Fruit fly (Drosophila melanogaster) whole organism, embryonic: ENCODE results near the gene scyl.
A peak's percentile ranks its signal among the peaks of the same experiment; 100 is the strongest.

ENCODE experiments used
- Ada2b ChIP-seq: fragments of 200-800 bp; sonication (Bioruptor generic); IDR thresholded peaks from 2 replicates; pipeline ENCODE4 v1.3.6; 2022; ENCODE audit warnings: missing biosample characterization, missing genetic modification characterization
- Atf6 ChIP-seq: fragments of 200-800 bp; sonication (Bioruptor generic); IDR thresholded peaks from 2 replicates; pipeline ENCODE4 v1.3.6; 2022; ENCODE audit warnings: missing biosample characterization, missing genetic modification characterization
- Bgb ChIP-seq: fragments of 200-800 bp; sonication (Bioruptor generic); IDR thresholded peaks from 2 replicates; pipeline ENCODE4 v1.3.6; 2022; ENCODE audit warnings: missing biosample characterization, missing genetic modification characterization; ENCODE audit not compliant: partially characterized antibody
- CG10543 ChIP-seq: fragments of 200-800 bp; sonication (Bioruptor generic); optimal IDR thresholded peaks from 3 replicates; lab custom pipeline; 2017; ENCODE audit warnings: missing biosample characterization, mild to moderate bottlenecking, missing genetic modification characterization, moderate library complexity
- CG11456 ChIP-seq: fragments of 200-800 bp; sonication (Bioruptor generic); IDR thresholded peaks from 3 replicates; pipeline ENCODE4 v1.3.6; 2022; ENCODE audit warnings: missing biosample characterization, missing genetic modification characterization
- CG11560 ChIP-seq: fragments of 200-800 bp; sonication (Bioruptor generic); IDR thresholded peaks from 3 replicates; pipeline ENCODE4 v1.3.6; 2022; ENCODE audit warnings: missing biosample characterization, missing genetic modification characterization
- CG12769 ChIP-seq: fragments of 200-800 bp; sonication (Bioruptor generic); optimal IDR thresholded peaks from 2 replicates; lab custom pipeline; 2019; ENCODE audit warnings: missing biosample characterization, mild to moderate bottlenecking, missing genetic modification characterization, moderate library complexity
- CG13296 ChIP-seq: fragments of 200-800 bp; sonication (Bioruptor generic); optimal IDR thresholded peaks from 3 replicates; lab custom pipeline; 2018; ENCODE audit warnings: missing biosample characterization, mild to moderate bottlenecking, missing genetic modification characterization
- CG14441 ChIP-seq: fragments of 200-800 bp; sonication (Bioruptor generic); IDR thresholded peaks from 2 replicates; pipeline ENCODE4 v1.3.6; 2022; ENCODE audit warnings: missing biosample characterization, missing genetic modification characterization
- CG1832 ChIP-seq: fragments of 200-800 bp; sonication (Bioruptor generic); optimal IDR thresholded peaks from 2 replicates; lab custom pipeline; 2017; ENCODE audit warnings: missing biosample characterization, mild to moderate bottlenecking, missing genetic modification characterization, inconsistent platforms
- CG2116 ChIP-seq: fragments of 200-800 bp; sonication (Bioruptor generic); optimal IDR thresholded peaks from 3 replicates; lab custom pipeline; 2018; ENCODE audit warnings: missing biosample characterization, mild to moderate bottlenecking, missing genetic modification characterization
- CG31441 ChIP-seq: fragments of 200-800 bp; sonication (Bioruptor generic); IDR thresholded peaks from 2 replicates; pipeline ENCODE4 v1.3.6; 2022; ENCODE audit warnings: missing biosample characterization, missing genetic modification characterization
- CG32772 ChIP-seq: fragments of 200-800 bp; sonication (Bioruptor generic); IDR thresholded peaks from 2 replicates; pipeline ENCODE4 v1.3.6; 2022; ENCODE audit warnings: missing biosample characterization, missing genetic modification characterization
- CG6175 ChIP-seq: fragments of 200-800 bp; sonication (Bioruptor generic); IDR thresholded peaks from 3 replicates; pipeline ENCODE4 v1.3.6; 2022; ENCODE audit warnings: missing biosample characterization, missing genetic modification characterization
- CG8290 ChIP-seq, 3 experiments: fragments of 200-800 bp; sonication (Bioruptor generic); optimal IDR thresholded peaks; 2 replicates each; lab custom pipeline; 2016 to 2019; ENCODE audit warnings: missing biosample characterization in 3 of 3, missing genetic modification characterization in 3 of 3, mild to moderate bottlenecking in 2 of 3, moderate library complexity in 1 of 3
- CoRest ChIP-seq: fragments of 200-800 bp; sonication (Bioruptor generic); optimal IDR thresholded peaks from 3 replicates; lab custom pipeline; 2018; ENCODE audit warnings: missing biosample characterization, mild to moderate bottlenecking, missing genetic modification characterization, moderate library complexity
- Dfd ChIP-seq, 2 experiments: fragments of >200 bp; optimal IDR thresholded peaks; 2 replicates each; lab custom pipeline; 2017; ENCODE audit warnings: missing biosample characterization in 2 of 2, missing genetic modification characterization in 2 of 2
- HLH3B ChIP-seq: fragments of 200-800 bp; sonication (Bioruptor generic); IDR thresholded peaks from 2 replicates; pipeline ENCODE4 v1.3.6; 2022; ENCODE audit warnings: missing biosample characterization, missing genetic modification characterization
- Hand ChIP-seq: fragments of 200-800 bp; sonication (Bioruptor generic); optimal IDR thresholded peaks from 2 replicates; lab custom pipeline; 2017; ENCODE audit warnings: mild to moderate bottlenecking, missing biosample characterization, missing genetic modification reagents, missing genetic modification characterization
- Med ChIP-seq: fragments of 200-800 bp; sonication (Bioruptor generic); peaks from one replicate; lab custom pipeline; 2016; ENCODE audit warnings: missing biosample characterization, missing genetic modification characterization, mild to moderate bottlenecking, inconsistent platforms, moderate library complexity
- Mes4 ChIP-seq: fragments of 200-800 bp; sonication (Bioruptor generic); optimal IDR thresholded peaks from 2 replicates; lab custom pipeline; 2016; ENCODE audit warnings: missing biosample characterization, missing genetic modification characterization
- Rfx ChIP-seq: fragments of 200-800 bp; sonication (Bioruptor generic); IDR thresholded peaks from 2 replicates; pipeline ENCODE4 v1.3.6; 2022; ENCODE audit warnings: missing biosample characterization, missing genetic modification characterization
- YL-1 ChIP-seq: fragments of 200-800 bp; sonication (Bioruptor generic); optimal IDR thresholded peaks from 3 replicates; lab custom pipeline; 2017; ENCODE audit warnings: missing biosample characterization, mild to moderate bottlenecking, missing genetic modification characterization
- ase ChIP-seq: fragments of 200-800 bp; sonication (Bioruptor generic); IDR thresholded peaks from 3 replicates; pipeline ENCODE4 v1.3.6; 2022; ENCODE audit warnings: missing biosample characterization, missing genetic modification characterization
- bsh ChIP-seq, 2 experiments: fragments of 200-800 bp; sonication (Bioruptor generic); optimal IDR thresholded peaks; 2 replicates each; lab custom pipeline; 2017 to 2018; ENCODE audit warnings: mild to moderate bottlenecking in 2 of 2, missing biosample characterization in 2 of 2, missing genetic modification characterization in 2 of 2, moderate library complexity in 1 of 2
- chinmo ChIP-seq: fragments of 200-800 bp; sonication (Bioruptor generic); IDR thresholded peaks from 4 replicates; pipeline ENCODE4 v1.3.6; 2022; ENCODE audit warnings: missing biosample characterization, missing genetic modification characterization; ENCODE audit not compliant: partially characterized antibody
- ci ChIP-seq: fragments of 200-800 bp; sonication (Bioruptor generic); IDR thresholded peaks from 3 replicates; pipeline ENCODE4 v1.3.6; 2022; ENCODE audit warnings: missing biosample characterization, missing genetic modification characterization
- crol ChIP-seq: fragments of 200-800 bp; sonication (Bioruptor generic); IDR thresholded peaks from 2 replicates; pipeline ENCODE4 v1.3.6; 2022; ENCODE audit warnings: missing biosample characterization, missing genetic modification characterization
- dysf ChIP-seq: fragments of 200-800 bp; sonication (Bioruptor generic); IDR thresholded peaks from 3 replicates; pipeline ENCODE4 v1.3.6; 2022; ENCODE audit warnings: missing biosample characterization, missing genetic modification characterization
- gem ChIP-seq: fragments of 200-800 bp; sonication (Bioruptor generic); optimal IDR thresholded peaks from 2 replicates; lab custom pipeline; 2019; ENCODE audit warnings: missing biosample characterization, mild to moderate bottlenecking, missing genetic modification characterization, moderate library complexity
- ken ChIP-seq: fragments of 200-800 bp; sonication (Bioruptor generic); IDR thresholded peaks from 3 replicates; pipeline ENCODE4 v1.3.6; 2022; ENCODE audit warnings: missing biosample characterization, missing genetic modification characterization
- rib ChIP-seq: fragments of 200-800 bp; sonication (Bioruptor generic); IDR thresholded peaks from 2 replicates; pipeline ENCODE4 v1.3.6; 2022; ENCODE audit warnings: missing biosample characterization, missing genetic modification characterization
- seq ChIP-seq: fragments of 200-800 bp; sonication (Bioruptor generic); IDR thresholded peaks from 2 replicates; pipeline ENCODE4 v1.3.6; 2022; ENCODE audit warnings: missing biosample characterization, missing genetic modification characterization
- sr ChIP-seq: fragments of 200-800 bp; sonication (Bioruptor generic); IDR thresholded peaks from 3 replicates; pipeline ENCODE4 v1.3.6; 2022; ENCODE audit warnings: missing biosample characterization, missing genetic modification characterization
- sug ChIP-seq: fragments of 200-800 bp; optimal IDR thresholded peaks from 2 replicates; lab custom pipeline; 2019; ENCODE audit warnings: missing biosample characterization, mild to moderate bottlenecking, missing genetic modification characterization, moderate library complexity
- toy ChIP-seq: fragments of 200-800 bp; sonication (Bioruptor generic); IDR thresholded peaks from 2 replicates; pipeline ENCODE4 v1.3.6; 2022; ENCODE audit warnings: missing biosample characterization, missing genetic modification characterization
- unc-4 ChIP-seq: fragments of 200-800 bp; sonication (Bioruptor generic); IDR thresholded peaks from 2 replicates; pipeline ENCODE4 v1.3.6; 2022; ENCODE audit warnings: missing biosample characterization, missing genetic modification characterization; ENCODE audit not compliant: partially characterized antibody
- vvl ChIP-seq: fragments of 200-800 bp; sonication (Bioruptor generic); IDR thresholded peaks from 2 replicates; pipeline ENCODE4 v1.3.6; 2022; ENCODE audit warnings: missing biosample characterization, missing genetic modification characterization
- zfh1 ChIP-seq: fragments of 200-800 bp; sonication (Bioruptor generic); IDR thresholded peaks from 3 replicates; pipeline ENCODE4 v1.3.6; 2022; ENCODE audit warnings: missing biosample characterization, missing genetic modification characterization
- zfh2 ChIP-seq: fragments of 200-800 bp; sonication (Bioruptor generic); optimal IDR thresholded peaks from 2 replicates; lab custom pipeline; 2016; ENCODE audit warnings: missing biosample characterization, missing genetic modification characterization

The scyl gene

DNA sequence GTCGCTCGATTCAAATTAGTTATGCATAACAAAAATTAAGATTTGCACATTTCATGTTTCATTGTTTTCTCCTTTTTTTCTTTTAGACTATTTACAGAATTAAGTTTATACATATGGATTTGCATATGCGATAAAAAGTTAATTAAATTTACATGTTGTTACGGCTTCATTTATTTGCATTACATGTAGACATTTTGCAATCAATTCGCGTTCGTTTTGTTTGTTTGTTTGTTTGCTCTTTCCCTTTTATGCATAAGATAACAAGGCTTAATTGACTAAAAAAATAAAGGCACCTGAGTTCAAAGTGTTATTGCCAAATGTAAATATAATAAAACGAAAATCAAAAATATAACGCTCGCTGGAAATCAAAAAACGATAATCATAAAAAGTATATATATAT, 35.9 kb downstream of the scyl start:
- no peak for TF ChIP-seq unc-4 (GFP tag; lab: Robert Waterston, UW)
- no peak for TF ChIP-seq CG2116
- no peak for TF ChIP-seq sr (GFP tag; lab: Robert Waterston, UW)
- no peak for TF ChIP-seq CG13296 (GFP tag; lab: Kevin White, UChicago)
- no peak for TF ChIP-seq YL-1
- no peak for TF ChIP-seq HLH3B (GFP tag; lab: Robert Waterston, UW)
- no peak for TF ChIP-seq Hand (GFP tag; lab: Kevin White, UChicago)

DNA sequence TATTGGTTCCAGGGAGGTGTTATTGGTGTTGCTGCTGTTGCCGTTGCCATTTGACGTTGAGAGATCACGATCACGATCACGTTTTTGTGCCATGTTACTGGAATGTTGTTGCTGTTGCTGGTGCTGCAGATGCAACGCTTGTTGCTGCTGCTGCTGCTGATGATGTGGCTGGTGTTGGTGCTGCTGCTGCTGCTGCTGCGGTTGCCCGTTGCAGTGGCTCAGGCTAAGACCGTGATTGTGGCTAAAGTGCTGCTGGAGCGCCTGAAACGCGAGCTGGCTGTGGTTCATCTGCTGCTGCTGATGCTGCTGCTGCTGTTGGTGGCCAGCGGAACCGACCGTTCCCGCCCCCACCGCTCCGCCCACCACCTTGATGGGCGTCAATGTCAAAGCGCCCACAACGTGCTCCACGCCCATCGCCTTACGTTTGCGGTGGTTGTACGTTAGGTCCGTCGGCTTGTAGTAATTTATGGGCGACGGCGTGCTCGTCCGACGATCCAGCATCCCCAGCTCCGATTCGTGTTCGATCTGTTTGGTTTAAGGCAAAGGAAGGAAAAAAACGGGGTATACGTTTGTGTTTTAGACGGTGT, 37.1 kb downstream of the scyl start:
- TF ChIP-seq CG11456 (0 out of 3 replicates have a peak, but pooled peaks have one; percentile 50), Med (GFP tag; lab: Kevin White, UChicago) (peak; percentile 67), CG1832 (GFP tag; lab: Kevin White, UChicago) (peak; percentile 23), sr (GFP tag; lab: Robert Waterston, UW) (peak; percentile 81; the same call in 2 of the 3 replicates), vvl (0 out of 2 replicates have a peak, but pooled peaks have one; percentile 8), CG32772 (GFP tag; lab: Robert Waterston, UW) (0 out of 2 replicates have a peak, but pooled peaks have one; percentile 9), CG11560 (tag; lab: Robert Waterston, UW) (0 out of 3 replicates have a peak, but pooled peaks have one; percentile 8), CoRest (tag; lab: Kevin White, UChicago) (no peak), rib (GFP tag; lab: Robert Waterston, UW) (0 out of 2 replicates have a peak, but pooled peaks have one; percentile 42), zfh1 (GFP tag; lab: Robert Waterston, UW) (0 out of 3 replicates have a peak, but pooled peaks have one; percentile 11), toy (GFP tag; lab: Robert Waterston, UW) (no peak), sug (no peak), CG12769 (tag; lab: Kevin White, UChicago) (peak; percentile 36), chinmo (GFP tag; lab: Robert Waterston, UW) (0 out of 4 replicates have a peak, but pooled peaks have one; percentile 7), ase (GFP tag; lab: Robert Waterston, UW) (0 out of 3 replicates have a peak, but pooled peaks have one; percentile 13), CG31441 (GFP tag; lab: Robert Waterston, UW) (no peak), ci (GFP tag; lab: Robert Waterston, UW) (0 out of 3 replicates have a peak, but pooled peaks have one; percentile 54), gem (no peak), CG14441 (GFP tag; lab: Robert Waterston, UW) (peak; percentile 11; the same call in 1 of the 2 replicates), Mes4 (no peak), crol (peak; percentile 31; the same call in 1 of the 2 replicates), Dfd (GFP tag; optimal IDR thresholded peaks at IDR 0.05; lab: Kevin White, UChicago) (peak in 1 of 2 experiments; percentile 92), Atf6 (GFP tag; lab: Robert Waterston, UW) (0 out of 2 replicates have a peak, but pooled peaks have one; percentile 16), CG6175 (GFP tag; lab: Robert Waterston, UW) (peak; percentile 63; the same call in 1 of the 3 replicates), bsh (GFP tag; optimal IDR thresholded peaks at IDR 0.05; lab: Kevin White, UChicago) (no peak), CG8290 (GFP tag; optimal IDR thresholded peaks at IDR 0.05; lab: Kevin White, UChicago) (no peak), CG8290 (tag; optimal IDR thresholded peaks at IDR 0.05; lab: Kevin White, UChicago) (peak in 1 of 2 experiments; percentile 52), Rfx (GFP tag; lab: Robert Waterston, UW) (peak; percentile 48; the same call in 1 of the 2 replicates), ken (0 out of 3 replicates have a peak, but pooled peaks have one; percentile 28), CG10543 (GFP tag; lab: Kevin White, UChicago) (peak; percentile 13), seq (GFP tag; lab: Robert Waterston, UW) (0 out of 2 replicates have a peak, but pooled peaks have one; percentile 11), dysf (GFP tag; lab: Robert Waterston, UW) (0 out of 3 replicates have a peak, but pooled peaks have one; percentile 28), Bgb (GFP tag; lab: Robert Waterston, UW) (no peak), Ada2b (peak; percentile 13; the same call in 1 of the 2 replicates), zfh2 (no peak)
